Fruit fly (Drosophila melanogaster) whole organism, embryonic: ENCODE measurements around the gene Cpr67Fa1.

Experiments used
- Abd-B ChIP-seq: fragments of 200-800 bp; sonication (Bioruptor generic); optimal IDR thresholded peaks from 2 replicates; lab custom pipeline; 2018; ENCODE audit warnings: missing biosample characterization, mild to moderate bottlenecking, missing genetic modification characterization, moderate library complexity
- Ada2b ChIP-seq: fragments of 200-800 bp; sonication (Bioruptor generic); IDR thresholded peaks from 2 replicates; pipeline ENCODE4 v1.3.6; 2022; ENCODE audit warnings: missing biosample characterization, missing genetic modification characterization
- Atf6 ChIP-seq: fragments of 200-800 bp; sonication (Bioruptor generic); IDR thresholded peaks from 2 replicates; pipeline ENCODE4 v1.3.6; 2022; ENCODE audit warnings: missing biosample characterization, missing genetic modification characterization
- CG10543 ChIP-seq: fragments of 200-800 bp; sonication (Bioruptor generic); optimal IDR thresholded peaks from 3 replicates; lab custom pipeline; 2017; ENCODE audit warnings: missing biosample characterization, mild to moderate bottlenecking, missing genetic modification characterization, moderate library complexity
- CG11723 ChIP-seq: fragments of 200-800 bp; sonication (Bioruptor generic); optimal IDR thresholded peaks from 2 replicates; lab custom pipeline; 2017; ENCODE audit warnings: missing biosample characterization, mild to moderate bottlenecking, missing genetic modification characterization
- CG12071 ChIP-seq: fragments of 200-800 bp; sonication (Bioruptor generic); optimal IDR thresholded peaks from 3 replicates; lab custom pipeline; 2018; ENCODE audit warnings: missing biosample characterization, mild to moderate bottlenecking, missing genetic modification characterization
- CG13894 ChIP-seq: fragments of 200-800 bp; sonication (Bioruptor generic); optimal IDR thresholded peaks from 3 replicates; lab custom pipeline; 2018; ENCODE audit warnings: missing biosample characterization, mild to moderate bottlenecking, missing genetic modification characterization, moderate library complexity
- CG15479 ChIP-seq: fragments of 200-800 bp; sonication (Bioruptor generic); optimal IDR thresholded peaks from 3 replicates; lab custom pipeline; 2019; ENCODE audit warnings: missing biosample characterization, mild to moderate bottlenecking, missing genetic modification characterization, moderate library complexity
- CG2202 ChIP-seq: fragments of 200-800 bp; sonication (Bioruptor generic); optimal IDR thresholded peaks from 2 replicates; lab custom pipeline; 2018; ENCODE audit warnings: missing biosample characterization, mild to moderate bottlenecking, missing genetic modification characterization
- CG2889 ChIP-seq: fragments of 200-800 bp; sonication (Bioruptor generic); IDR thresholded peaks from 3 replicates; pipeline ENCODE4 v1.3.6; 2022; ENCODE audit warnings: missing biosample characterization, missing genetic modification characterization
- CG31224 ChIP-seq: fragments of 200-800 bp; sonication (Bioruptor generic); IDR thresholded peaks from 2 replicates; pipeline ENCODE4 v1.3.6; 2022; ENCODE audit warnings: missing biosample characterization, missing genetic modification characterization
- CG4617 ChIP-seq: fragments of 200-800 bp; sonication (Bioruptor generic); optimal IDR thresholded peaks from 3 replicates; lab custom pipeline; 2016; ENCODE audit warnings: missing biosample characterization, missing genetic modification characterization, borderline replicate concordance
- CG5953 ChIP-seq: fragments of 200-800 bp; sonication (Bioruptor generic); IDR thresholded peaks from 2 replicates; pipeline ENCODE4 v1.3.6; 2022; ENCODE audit warnings: missing biosample characterization, missing genetic modification characterization
- CG7271 ChIP-seq: fragments of 200-800 bp; sonication (Bioruptor generic); optimal IDR thresholded peaks from 2 replicates; lab custom pipeline; 2018; ENCODE audit warnings: missing biosample characterization, mild to moderate bottlenecking, missing genetic modification characterization, moderate library complexity
- CG7357 ChIP-seq: fragments of 200-800 bp; sonication (Bioruptor generic); IDR thresholded peaks from 3 replicates; pipeline ENCODE4 v1.3.6; 2022; ENCODE audit warnings: missing biosample characterization, missing genetic modification characterization
- CG7839 ChIP-seq: fragments of 200-800 bp; sonication (Bioruptor generic); optimal IDR thresholded peaks from 3 replicates; lab custom pipeline; 2018; ENCODE audit warnings: missing biosample characterization, mild to moderate bottlenecking, missing genetic modification characterization, moderate library complexity
- CG9215 ChIP-seq: fragments of 200-800 bp; sonication (Bioruptor generic); IDR thresholded peaks from 2 replicates; pipeline ENCODE4 v1.3.6; 2022; ENCODE audit warnings: missing biosample characterization, missing genetic modification characterization
- CG9727 ChIP-seq: fragments of 200-800 bp; sonication (Bioruptor generic); optimal IDR thresholded peaks from 3 replicates; lab custom pipeline; 2017; ENCODE audit warnings: missing biosample characterization, mild to moderate bottlenecking, missing genetic modification characterization
- CHES-1-like ChIP-seq: fragments of 200-800 bp; sonication (Bioruptor generic); optimal IDR thresholded peaks from 2 replicates; lab custom pipeline; 2016; ENCODE audit warnings: missing biosample characterization, missing genetic modification characterization
- D19A ChIP-seq: fragments of 200-800 bp; optimal IDR thresholded peaks from 3 replicates; lab custom pipeline; 2019; ENCODE audit warnings: missing biosample characterization, mild to moderate bottlenecking, missing genetic modification characterization, moderate library complexity
- Doc2 ChIP-seq: fragments of 200-800 bp; sonication (Bioruptor generic); IDR thresholded peaks from 2 replicates; pipeline ENCODE4 v1.3.6; 2022; ENCODE audit warnings: missing biosample characterization, missing genetic modification characterization
- Elba2 ChIP-seq: fragments of 200-800 bp; sonication (Bioruptor generic); optimal IDR thresholded peaks from 3 replicates; lab custom pipeline; 2016; ENCODE audit warnings: missing biosample characterization, missing genetic modification characterization
- HmgZ ChIP-seq: fragments of 200-800 bp; sonication (Bioruptor generic); optimal IDR thresholded peaks from 2 replicates; lab custom pipeline; 2018; ENCODE audit warnings: missing biosample characterization, mild to moderate bottlenecking, missing genetic modification characterization
- Hmr ChIP-seq: fragments of 200-800 bp; sonication (Bioruptor generic); optimal IDR thresholded peaks from 3 replicates; lab custom pipeline; 2017; ENCODE audit warnings: mild to moderate bottlenecking, missing biosample characterization, missing genetic modification reagents, missing genetic modification characterization
- MESR4 ChIP-seq: fragments of 200-800 bp; sonication (Bioruptor generic); optimal IDR thresholded peaks from 2 replicates; lab custom pipeline; 2018; ENCODE audit warnings: missing biosample characterization, mild to moderate bottlenecking, missing genetic modification characterization, moderate library complexity
- Max ChIP-seq: fragments of 200-800 bp; sonication (Bioruptor generic); optimal IDR thresholded peaks from 2 replicates; lab custom pipeline; 2016; ENCODE audit warnings: missing biosample characterization, mild to moderate bottlenecking, missing genetic modification characterization
- Mrtf ChIP-seq: fragments of 200-800 bp; sonication (Bioruptor generic); IDR thresholded peaks from 3 replicates; pipeline ENCODE4 v1.3.6; 2022; ENCODE audit warnings: missing biosample characterization, missing genetic modification characterization
- NK7.1 ChIP-seq: fragments of 200-800 bp; sonication (Bioruptor generic); optimal IDR thresholded peaks from 3 replicates; lab custom pipeline; 2016; ENCODE audit warnings: missing biosample characterization, missing genetic modification characterization
- Nf-YA ChIP-seq: fragments of 200-800 bp; sonication (Bioruptor generic); IDR thresholded peaks from 2 replicates; pipeline ENCODE4 v1.3.6; 2022; ENCODE audit warnings: missing biosample characterization, missing genetic modification characterization
- Oli ChIP-seq: fragments of 200-800 bp; sonication (Bioruptor generic); optimal IDR thresholded peaks from 2 replicates; lab custom pipeline; 2018; ENCODE audit warnings: missing biosample characterization, mild to moderate bottlenecking, missing genetic modification characterization, moderate library complexity
- Ravus ChIP-seq: fragments of 200-800 bp; sonication (Bioruptor generic); IDR thresholded peaks from 2 replicates; pipeline ENCODE4 v1.3.6; 2022; ENCODE audit warnings: missing biosample characterization, missing genetic modification characterization
- Side ChIP-seq: fragments of 200-800 bp; sonication (Bioruptor generic); optimal IDR thresholded peaks from 2 replicates; lab custom pipeline; 2016; ENCODE audit warnings: missing biosample characterization, missing genetic modification characterization
- Sox100B ChIP-seq: fragments of 200-800 bp; sonication (Bioruptor generic); optimal IDR thresholded peaks from 3 replicates; lab custom pipeline; 2018; ENCODE audit warnings: missing biosample characterization, mild to moderate bottlenecking, missing genetic modification characterization
- Sox102F ChIP-seq: fragments of 200-800 bp; sonication (Bioruptor generic); optimal IDR thresholded peaks from 2 replicates; lab custom pipeline; 2018; ENCODE audit warnings: missing biosample characterization, mild to moderate bottlenecking, missing genetic modification characterization, moderate library complexity
- Stat92E ChIP-seq, 3 experiments: fragments of >200 bp in 2 of 3; fragments of 200-800 bp in 1 of 3; sonication (Bioruptor generic) in 1 of 3; optimal IDR thresholded peaks; 2 replicates each; lab custom pipeline; 2017 to 2019; ENCODE audit warnings: missing biosample characterization in 3 of 3, missing genetic modification characterization in 3 of 3, mild to moderate bottlenecking in 1 of 3, moderate library complexity in 1 of 3
- TFAM ChIP-seq: fragments of 200-800 bp; sonication (Bioruptor generic); optimal IDR thresholded peaks from 2 replicates; lab custom pipeline; 2017; ENCODE audit warnings: missing biosample characterization, missing genetic modification characterization, inconsistent platforms
- Tbp ChIP-seq: fragments of >200 bp; optimal IDR thresholded peaks from 2 replicates; lab custom pipeline; 2018; ENCODE audit warnings: missing biosample characterization, missing genetic modification characterization
- cato ChIP-seq: fragments of 200-800 bp; sonication (Bioruptor generic); optimal IDR thresholded peaks from 2 replicates; lab custom pipeline; 2016; ENCODE audit warnings: missing biosample characterization, missing genetic modification characterization, borderline replicate concordance
- chif ChIP-seq, 2 experiments: fragments of 200-800 bp; sonication (Bioruptor generic); optimal IDR thresholded peaks; 3 replicates each; lab custom pipeline; 2016; ENCODE audit warnings: missing biosample characterization in 2 of 2, missing genetic modification characterization in 2 of 2
- dysf ChIP-seq: fragments of 200-800 bp; sonication (Bioruptor generic); IDR thresholded peaks from 3 replicates; pipeline ENCODE4 v1.3.6; 2022; ENCODE audit warnings: missing biosample characterization, missing genetic modification characterization
- ftz-f1 ChIP-seq: fragments of 200-800 bp; sonication (Bioruptor generic); optimal IDR thresholded peaks from 2 replicates; lab custom pipeline; 2016; ENCODE audit warnings: missing biosample characterization, missing genetic modification characterization
- kah ChIP-seq: fragments of 200-800 bp; sonication (Bioruptor generic); optimal IDR thresholded peaks from 2 replicates; lab custom pipeline; 2018; ENCODE audit warnings: missing biosample characterization, mild to moderate bottlenecking, missing genetic modification characterization
- ken ChIP-seq: fragments of 200-800 bp; sonication (Bioruptor generic); IDR thresholded peaks from 3 replicates; pipeline ENCODE4 v1.3.6; 2022; ENCODE audit warnings: missing biosample characterization, missing genetic modification characterization
- lbe ChIP-seq: fragments of 200-800 bp; sonication (Bioruptor generic); optimal IDR thresholded peaks from 2 replicates; lab custom pipeline; 2016; ENCODE audit warnings: missing biosample characterization, mild to moderate bottlenecking, missing genetic modification characterization
- mam ChIP-seq: fragments of 200-800 bp; sonication (Bioruptor generic); optimal IDR thresholded peaks from 3 replicates; lab custom pipeline; 2016; ENCODE audit warnings: missing biosample characterization, missing genetic modification characterization
- nerfin-2 ChIP-seq: fragments of 200-800 bp; sonication (Bioruptor generic); IDR thresholded peaks from 2 replicates; pipeline ENCODE4 v1.3.6; 2022; ENCODE audit warnings: missing biosample characterization, missing genetic modification characterization; ENCODE audit not compliant: partially characterized antibody
- run ChIP-seq: fragments of 200-800 bp; sonication (Bioruptor generic); optimal IDR thresholded peaks from 3 replicates; lab custom pipeline; 2018; ENCODE audit warnings: missing biosample characterization, mild to moderate bottlenecking, missing genetic modification characterization
- stwl ChIP-seq: fragments of 200-800 bp; sonication (Bioruptor generic); optimal IDR thresholded peaks from 3 replicates; lab custom pipeline; 2018; ENCODE audit warnings: missing biosample characterization, mild to moderate bottlenecking, missing genetic modification characterization, moderate library complexity
- tap ChIP-seq: fragments of 200-800 bp; optimal IDR thresholded peaks from 3 replicates; lab custom pipeline; 2019; ENCODE audit warnings: missing biosample characterization, mild to moderate bottlenecking, missing genetic modification characterization, moderate library complexity
- trem ChIP-seq: fragments of 200-800 bp; optimal IDR thresholded peaks from 3 replicates; lab custom pipeline; 2019; ENCODE audit warnings: missing biosample characterization, mild to moderate bottlenecking, missing genetic modification characterization, moderate library complexity

The Cpr67Fa1 gene

DNA sequence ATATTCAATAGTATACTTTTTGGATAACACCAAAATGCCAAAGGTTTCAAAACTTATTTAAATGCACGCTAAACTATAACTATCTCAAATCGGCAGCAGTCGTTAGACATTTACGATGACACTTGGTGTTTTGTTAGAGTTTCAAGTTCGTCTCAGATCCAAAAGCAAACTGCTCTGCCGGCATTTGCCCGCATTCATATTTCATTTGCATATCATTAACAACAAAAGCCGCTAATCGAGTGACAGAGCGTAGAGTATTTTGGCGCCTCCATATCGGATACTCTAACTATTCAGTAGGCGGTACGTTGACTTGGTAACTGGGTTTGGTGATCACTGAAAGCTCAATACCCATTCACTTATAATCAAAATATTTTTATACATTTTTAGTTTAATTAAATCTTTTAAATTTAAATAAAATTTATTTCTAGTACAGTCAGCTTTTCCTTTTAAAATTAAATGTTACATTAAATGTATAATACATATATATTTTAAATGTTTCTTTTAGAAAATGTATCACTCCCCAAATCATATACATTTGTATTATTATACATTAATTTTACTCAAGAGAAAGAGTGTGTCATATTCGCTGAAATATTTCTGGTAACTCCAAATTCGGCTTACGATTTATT lies 3.5 kb downstream of the Cpr67Fa1 start (continued):
- TF ChIP-seq lbe (GFP tag; lab: Kevin White, UChicago) (no peak), ftz-f1 (no peak), stwl (tag; lab: Kevin White, UChicago) (no peak), CG31224 (GFP tag; lab: Robert Waterston, UW) (no peak), CG7357 (GFP tag; lab: Robert Waterston, UW) (no peak), trem (tag; lab: Kevin White, UChicago) (no peak), nerfin-2 (GFP tag; lab: Robert Waterston, UW) (no peak), CG5953 (GFP tag; lab: Robert Waterston, UW) (no peak), CG4617 (GFP tag; lab: Kevin White, UChicago) (no peak), Ada2b (GFP tag; lab: Robert Waterston, UW) (no peak), Tbp (GFP tag; lab: Kevin White, UChicago) (no peak), NK7.1 (no peak), chif (GFP tag; optimal IDR thresholded peaks at IDR 0.05; lab: Kevin White, UChicago) (no peak), CG7839 (tag; lab: Kevin White, UChicago) (peak; percentile 76), Doc2 (no peak), CG11723 (GFP tag; lab: Kevin White, UChicago) (peak; percentile 5), D19A (peak; percentile 96), TFAM (no peak), Atf6 (GFP tag; lab: Robert Waterston, UW) (no peak), Ravus (GFP tag; lab: Robert Waterston, UW) (no peak), Sox100B (GFP tag; lab: Kevin White, UChicago) (peak; percentile 79), Elba2 (GFP tag; lab: Kevin White, UChicago) (no peak), Sox102F (GFP tag; lab: Kevin White, UChicago) (peak; percentile 69), CG7271 (tag; lab: Kevin White, UChicago) (no peak), Hmr (peak; percentile 49), tap (tag; lab: Kevin White, UChicago) (peak; percentile 36), run (tag; lab: Kevin White, UChicago) (no peak), mam (GFP tag; lab: Kevin White, UChicago) (no peak), cato (no peak), HmgZ (no peak), Mrtf (GFP tag; lab: Robert Waterston, UW) (no peak), MESR4 (GFP tag; lab: Kevin White, UChicago) (no peak), Nf-YA (GFP tag; lab: Robert Waterston, UW) (no peak), CG13894 (tag; lab: Kevin White, UChicago) (peak; percentile 68), CG2889 (GFP tag; lab: Robert Waterston, UW) (no peak), Abd-B (no peak), Oli (tag; lab: Kevin White, UChicago) (peak; percentile 58), Max (GFP tag; lab: Kevin White, UChicago) (no peak), CG12071 (GFP tag; lab: Kevin White, UChicago) (no peak), Side (GFP tag; lab: Kevin White, UChicago) (no peak), CG9727 (peak; percentile 44), kah (GFP tag; lab: Kevin White, UChicago) (no peak), dysf (GFP tag; lab: Robert Waterston, UW) (peak; percentile 39; the same call in 1 of the 3 replicates), CG10543 (GFP tag; lab: Kevin White, UChicago) (peak; percentile 14), CG9215 (no peak), ken (GFP tag; lab: Robert Waterston, UW) (no peak), CG2202 (no peak), Stat92E (GFP tag; optimal IDR thresholded peaks at IDR 0.05; lab: Kevin White, UChicago) (no peak), CG15479 (GFP tag; lab: Kevin White, UChicago) (no peak), CHES-1-like (GFP tag; lab: Kevin White, UChicago) (no peak)
